Fruit fly (Drosophila melanogaster) whole organism, pupa: ENCODE results near the gene Orp8.

ENCODE experiments used
- CG10348 ChIP-seq: fragments of 200-800 bp; sonication (Bioruptor generic); IDR thresholded peaks from 2 replicates; pipeline ENCODE4 v1.3.6; 2022; ENCODE audit warnings: missing biosample characterization, missing genetic modification characterization
- CG13204 ChIP-seq: fragments of 200-800 bp; sonication (Bioruptor generic); optimal IDR thresholded peaks from 2 replicates; lab custom pipeline; 2018; ENCODE audit warnings: missing biosample characterization, mild to moderate bottlenecking, missing genetic modification characterization, moderate library complexity
- CG15710 ChIP-seq: fragments of 200-800 bp; sonication (Bioruptor generic); optimal IDR thresholded peaks from 2 replicates; lab custom pipeline; 2018; ENCODE audit warnings: missing biosample characterization, mild to moderate bottlenecking, missing genetic modification characterization, moderate library complexity
- CG32121 ChIP-seq: fragments of 200-800 bp; sonication (Bioruptor generic); IDR thresholded peaks from 2 replicates; pipeline ENCODE4 v1.3.6; 2022; ENCODE audit warnings: missing biosample characterization, missing genetic modification characterization
- CG34367 ChIP-seq: fragments of 200-800 bp; sonication (Bioruptor generic); optimal IDR thresholded peaks from 2 replicates; lab custom pipeline; 2018; ENCODE audit warnings: missing biosample characterization, mild to moderate bottlenecking, missing genetic modification characterization
- CG8159 ChIP-seq: fragments of 200-800 bp; sonication (Bioruptor generic); optimal IDR thresholded peaks from 3 replicates; lab custom pipeline; 2018; ENCODE audit warnings: missing biosample characterization, mild to moderate bottlenecking, missing genetic modification characterization, moderate library complexity
- EcR ChIP-seq: fragments of 200-800 bp; sonication (Bioruptor generic); optimal IDR thresholded peaks from 3 replicates; lab custom pipeline; 2019; ENCODE audit warnings: missing biosample characterization, missing genetic modification characterization, mild to moderate bottlenecking, moderate library complexity, missing genetic modification reagents
- Ets98B ChIP-seq: fragments of 200-800 bp; sonication (Bioruptor generic); IDR thresholded peaks from 2 replicates; pipeline ENCODE4 v1.3.6; 2022; ENCODE audit warnings: missing biosample characterization, missing genetic modification characterization
- Pif1A ChIP-seq: fragments of 200-800 bp; sonication (Bioruptor generic); optimal IDR thresholded peaks from 3 replicates; lab custom pipeline; 2016; ENCODE audit warnings: missing biosample characterization, missing genetic modification characterization
- Snoo ChIP-seq: fragments of 200-800 bp; sonication (Bioruptor generic); optimal IDR thresholded peaks from 3 replicates; lab custom pipeline; 2017; ENCODE audit warnings: missing biosample characterization, mild to moderate bottlenecking, missing genetic modification characterization, inconsistent platforms
- fd96Ca ChIP-seq: fragments of 200-800 bp; sonication (Bioruptor generic); IDR thresholded peaks from 3 replicates; pipeline ENCODE4 v1.3.6; 2022; ENCODE audit warnings: missing biosample characterization, missing genetic modification characterization

DNA sequence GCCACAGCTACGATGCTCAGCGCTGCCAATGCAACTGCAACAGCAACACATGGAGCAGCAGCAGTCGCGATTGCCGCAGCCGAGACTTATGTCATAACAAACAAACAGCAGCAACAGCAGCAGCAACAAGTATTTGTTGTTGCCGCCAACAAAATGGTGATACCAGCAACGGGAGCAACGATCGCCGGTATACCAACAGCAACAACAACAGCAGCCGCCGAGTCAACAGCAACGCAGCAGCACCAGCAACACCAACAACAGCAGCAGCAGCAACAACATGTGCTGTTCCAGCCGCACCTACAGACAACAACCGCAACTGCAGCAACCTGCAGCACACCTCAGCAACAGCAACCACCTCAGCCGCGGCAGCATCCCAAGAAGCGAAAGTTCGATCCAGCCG, 21.1 kb upstream of the Orp8 start:
- TF ChIP-seq fd96Ca (GFP tag; lab: Robert Waterston, UW) (no peak), CG8159 (tag; lab: Kevin White, UChicago) (no peak), Snoo (no peak), CG13204 (GFP tag; lab: Kevin White, UChicago) (no peak), CG15710 (no peak), CG10348 (GFP tag; lab: Robert Waterston, UW) (no peak), EcR (GFP tag; lab: Kevin White, UChicago) (peak; percentile 57), CG34367 (tag; lab: Kevin White, UChicago) (no peak), Ets98B (GFP tag; lab: Robert Waterston, UW) (no peak), Pif1A (GFP tag; lab: Kevin White, UChicago) (no peak), CG32121 (no peak)
